Worm (Caenorhabditis elegans) whole organism, L3 larva: ENCODE data around the gene nuo-5.

ENCODE experiments used
- R02D3.7 ChIP-seq: fragments of 150-350 bp; optimal IDR thresholded peaks from 2 replicates; lab custom pipeline; 2014; ENCODE audit warnings: missing biosample characterization, missing genetic modification characterization
- fkh-10 ChIP-seq: sonication (generic microtip); optimal IDR thresholded peaks from 2 replicates; lab custom pipeline; 2017; ENCODE audit warnings: missing biosample characterization, missing genetic modification reagents, missing genetic modification characterization
- ztf-4 ChIP-seq: fragments of 150-350 bp; optimal IDR thresholded peaks from 2 replicates; lab custom pipeline; 2014; ENCODE audit warnings: missing biosample characterization, missing genetic modification characterization

ce11 chrV:2722555-2722954 is 23.8 kb downstream of the nuo-5 start, which contains the start of gene srg-60:
- TF ChIP-seq R02D3.7 (tag; lab: Kevin White, UChicago) (no peak), fkh-10 (no peak), ztf-4 (tag; lab: Kevin White, UChicago) (no peak)
